Worm (Caenorhabditis elegans): ENCODE results near the gene his-60.

Gene his-60

DNA sequence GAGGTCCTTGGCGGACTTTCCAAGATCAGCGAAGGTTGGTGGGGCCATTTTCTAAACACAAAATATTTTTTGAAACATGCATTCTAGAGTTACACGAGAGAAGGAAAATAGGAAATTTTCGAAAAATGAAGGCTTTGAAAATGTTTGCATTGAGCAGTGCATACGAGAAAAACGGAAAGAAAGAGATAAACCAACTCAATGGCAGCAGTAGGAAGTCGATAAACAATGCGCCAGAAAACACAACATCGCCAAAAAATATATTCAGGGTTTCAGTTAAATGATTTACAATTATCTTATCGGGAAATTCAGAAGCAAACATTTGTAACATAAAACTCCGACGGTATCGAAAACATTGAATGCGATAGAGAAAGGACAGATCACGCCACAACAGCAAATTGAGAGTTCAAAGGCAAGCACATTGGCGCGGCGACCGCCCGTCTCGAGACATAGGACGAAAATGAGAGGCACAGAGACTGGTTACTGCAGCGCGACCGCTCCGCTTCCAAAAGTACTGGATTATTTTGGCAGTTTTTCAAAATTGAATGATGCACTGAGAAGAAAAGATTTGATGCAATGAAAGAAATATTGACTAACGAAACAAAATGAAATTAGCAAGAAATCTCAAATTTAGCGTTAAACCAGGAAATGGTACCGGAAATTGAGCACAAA is 20.2 kb upstream of the his-60 start, which contains the start of the genes vdac-1 and R05G6.5 (continued):
- no peak for TF ChIP-seq sptf-1 (tag; optimal IDR thresholded peaks at IDR 0.05)
- peak; percentile 92 for TF ChIP-seq nhr-20 (tag; optimal IDR thresholded peaks at IDR 0.05)
- no peak for TF ChIP-seq nhr-76 (tag; optimal IDR thresholded peaks at IDR 0.05)
- TF ChIP-seq nhr-237 (tag; optimal IDR thresholded peaks at IDR 0.05), result peak; percentile 73
- TF ChIP-seq skn-1 (tag; optimal IDR thresholded peaks at IDR 0.05), result peak; percentile 63
- no peak for TF ChIP-seq unc-98 (GFP tag; IDR thresholded peaks at IDR 0.05)
- TF ChIP-seq zip-4 (GFP tag; optimal IDR thresholded peaks at IDR 0.05), result no peak
- no peak for TF ChIP-seq hpl-2 (GFP tag; optimal IDR thresholded peaks at IDR 0.05)
- TF ChIP-seq lin-14 (GFP tag; optimal IDR thresholded peaks at IDR 0.05), result peak; percentile 97
- no peak for TF ChIP-seq hlh-4 (tag; optimal IDR thresholded peaks at IDR 0.05)
- TF ChIP-seq Y116A8C.19 (tag; optimal IDR thresholded peaks at IDR 0.05; ENCODE audit: borderline replicate concordance), result no peak
- TF ChIP-seq egl-27 (tag; optimal IDR thresholded peaks at IDR 0.05), result peak in 1 of 2 experiments; percentile 33
- TF ChIP-seq grh-1 (GFP tag; IDR thresholded peaks at IDR 0.05), result peak; percentile 77
- TF ChIP-seq ceh-82 (tag; optimal IDR thresholded peaks at IDR 0.05), result peak; percentile 42 to 93 (median 70)
- peak; percentile 49; the same call in 1 of the 2 replicates for TF ChIP-seq ceh-88 (GFP tag; IDR thresholded peaks at IDR 0.05)
- peak; percentile 79 for TF ChIP-seq blmp-1 (tag; optimal IDR thresholded peaks at IDR 0.05)
- peak; percentile 8 for TF ChIP-seq vab-15 (tag; optimal IDR thresholded peaks at IDR 0.05)
- peak in 1 of 2 experiments; percentile 89 for TF ChIP-seq mdl-1 (tag; optimal IDR thresholded peaks at IDR 0.05)
- peak; percentile 59 to 93 for TF ChIP-seq efl-1 (optimal IDR thresholded peaks at IDR 0.05)
- peak; percentile 90 to 99 for TF ChIP-seq efl-1 (GFP tag; optimal IDR thresholded peaks at IDR 0.05 in 1 of 2)
- TF ChIP-seq nhr-90 (tag; optimal IDR thresholded peaks at IDR 0.05; ENCODE audit: poor library complexity), result peak; percentile 80
- peak; percentile 82 for TF ChIP-seq lin-13 (GFP tag; optimal IDR thresholded peaks at IDR 0.05)
- TF ChIP-seq nhr-71 (tag; optimal IDR thresholded peaks at IDR 0.05), result peak; percentile 95
- peak; percentile 63 for TF ChIP-seq fos-1 (tag; optimal IDR thresholded peaks at IDR 0.05)
- 0 out of 2 replicates have a peak, but pooled peaks have one; percentile 17 for TF ChIP-seq mab-9 (GFP tag; IDR thresholded peaks at IDR 0.05)
- TF ChIP-seq lin-35 (GFP tag; optimal IDR thresholded peaks at IDR 0.05), result peak; percentile 94 to 97
- peak; percentile 55 for TF ChIP-seq ztf-4 (tag; optimal IDR thresholded peaks at IDR 0.05)
- peak; percentile 72 for TF ChIP-seq lin-15B (tag; optimal IDR thresholded peaks at IDR 0.05)
- peak; percentile 25 for TF ChIP-seq sup-37 (GFP tag; optimal IDR thresholded peaks at IDR 0.05)
- no peak for TF ChIP-seq fkh-4 (tag; optimal IDR thresholded peaks at IDR 0.05; ENCODE audit: borderline replicate concordance)
- TF ChIP-seq tbx-2 (tag; optimal IDR thresholded peaks at IDR 0.05), result peak; percentile 86
- TF ChIP-seq C34B4.2 (tag; optimal IDR thresholded peaks at IDR 0.05), result peak; percentile 87
- TF ChIP-seq jun-1 (tag; optimal IDR thresholded peaks at IDR 0.05), result peak; percentile 58
- peak; percentile 82 for TF ChIP-seq swsn-7 (tag; optimal IDR thresholded peaks at IDR 0.05)
- peak; percentile 17 for TF ChIP-seq egl-13 (tag; optimal IDR thresholded peaks at IDR 0.05)

DNA sequence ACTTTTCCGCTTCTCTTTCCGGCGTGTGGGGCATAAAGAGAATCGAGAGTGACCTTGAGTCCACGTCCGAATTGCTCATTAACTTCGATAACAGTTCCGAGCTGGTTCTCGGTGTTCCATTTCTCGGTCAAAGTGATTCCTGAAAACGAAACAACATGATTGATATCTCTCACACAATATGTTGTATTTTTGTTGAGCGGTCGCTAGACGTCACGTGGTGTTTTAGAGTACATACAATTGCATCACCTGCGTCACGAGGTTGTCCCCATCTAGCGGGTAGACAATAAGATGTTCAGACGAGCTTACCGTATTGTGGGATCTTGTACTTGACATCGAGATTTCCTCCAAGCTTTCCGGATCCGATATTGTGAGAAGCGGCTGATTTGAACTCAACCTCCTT is 19.5 kb upstream of the his-60 start:
- TF ChIP-seq lin-13 (GFP tag; optimal IDR thresholded peaks at IDR 0.05), result peak; percentile 56
- TF ChIP-seq snpc-4 (tag; optimal IDR thresholded peaks at IDR 0.05), result no peak
- no peak for TF ChIP-seq mab-9 (GFP tag; IDR thresholded peaks at IDR 0.05)
- TF ChIP-seq nhr-28 (tag; optimal IDR thresholded peaks at IDR 0.05), result no peak
- TF ChIP-seq zip-4 (GFP tag; optimal IDR thresholded peaks at IDR 0.05), result no peak
- peak; percentile 11 for TF ChIP-seq pax-3 (tag; optimal IDR thresholded peaks at IDR 0.05)
- peak; percentile 79 for TF ChIP-seq ama-1 (optimal IDR thresholded peaks at IDR 0.05)
- TF ChIP-seq pqm-1 (tag; optimal IDR thresholded peaks at IDR 0.05), result no peak
- peak; percentile 69 for TF ChIP-seq snu-23 (GFP tag; optimal IDR thresholded peaks at IDR 0.05)
- no peak for TF ChIP-seq nhr-84 (tag; optimal IDR thresholded peaks at IDR 0.05)
- no peak for TF ChIP-seq hlh-17 (GFP tag; optimal IDR thresholded peaks at IDR 0.05; ENCODE audit: borderline replicate concordance)
- peak; percentile 35 to 59 for TF ChIP-seq lsy-2 (tag; optimal IDR thresholded peaks at IDR 0.05)
- TF ChIP-seq jun-1 (tag; optimal IDR thresholded peaks at IDR 0.05), result no peak
- peak; percentile 9 for TF ChIP-seq lir-3 (tag; optimal IDR thresholded peaks at IDR 0.05; ENCODE audit: poor library complexity)
- TF ChIP-seq nhr-90 (tag; optimal IDR thresholded peaks at IDR 0.05; ENCODE audit: poor library complexity), result peak; percentile 67
- no peak for TF ChIP-seq egl-27 (tag; optimal IDR thresholded peaks at IDR 0.05)
- no peak for TF ChIP-seq fkh-10 (GFP tag; optimal IDR thresholded peaks at IDR 0.05)
- no peak for TF ChIP-seq hlh-4 (tag; optimal IDR thresholded peaks at IDR 0.05)
- TF ChIP-seq dpl-1 (GFP tag; optimal IDR thresholded peaks at IDR 0.05), result peak in 2 of 3 experiments; percentile 51 to 66
- TF ChIP-seq C16A3.4 (tag; optimal IDR thresholded peaks at IDR 0.05), result peak; percentile 34
- peak; percentile 28 to 80 for TF ChIP-seq lin-35 (GFP tag; optimal IDR thresholded peaks at IDR 0.05)
- peak in 1 of 6 experiments; percentile 65 for TF ChIP-seq elt-3 (tag; optimal IDR thresholded peaks at IDR 0.05)
- no peak for TF ChIP-seq sox-4 (tag; optimal IDR thresholded peaks at IDR 0.05)
- no peak for TF ChIP-seq ceh-63 (GFP tag; optimal IDR thresholded peaks at IDR 0.05)
